Fruit fly (Drosophila melanogaster) whole organism, prepupa: ENCODE results near the gene CG15306.

Source experiments
- Blimp-1 ChIP-seq: fragments of 200-800 bp; sonication (Bioruptor generic); optimal IDR thresholded peaks from 3 replicates; lab custom pipeline; 2017; ENCODE audit warnings: missing biosample characterization, missing genetic modification characterization, mild to moderate bottlenecking, moderate library complexity, missing genetic modification reagents
- CG10669 ChIP-seq: fragments of 200-800 bp; sonication (Bioruptor generic); optimal IDR thresholded peaks from 3 replicates; lab custom pipeline; 2018; ENCODE audit warnings: missing biosample characterization, mild to moderate bottlenecking, missing genetic modification characterization, moderate library complexity
- CG11294 ChIP-seq: fragments of 200-800 bp; sonication (Bioruptor generic); IDR thresholded peaks from 2 replicates; pipeline ENCODE4 v1.3.6; 2022; ENCODE audit warnings: missing biosample characterization, missing genetic modification characterization
- CG11902 ChIP-seq: fragments of 200-800 bp; sonication (Bioruptor generic); optimal IDR thresholded peaks from 3 replicates; lab custom pipeline; 2016; ENCODE audit warnings: missing biosample characterization, missing genetic modification characterization
- CG15336 ChIP-seq: fragments of 200-800 bp; sonication (Bioruptor generic); IDR thresholded peaks from 2 replicates; pipeline ENCODE4 v1.3.6; 2022; ENCODE audit warnings: missing biosample characterization, missing genetic modification characterization
- CG16779 ChIP-seq: fragments of 200-800 bp; sonication (Bioruptor generic); optimal IDR thresholded peaks from 3 replicates; lab custom pipeline; 2017; ENCODE audit warnings: missing biosample characterization, mild to moderate bottlenecking, missing genetic modification characterization
- CG3032 ChIP-seq: fragments of 200-800 bp; optimal IDR thresholded peaks from 2 replicates; lab custom pipeline; 2019; ENCODE audit warnings: missing biosample characterization, mild to moderate bottlenecking, missing genetic modification characterization, moderate library complexity
- CG32006 ChIP-seq: fragments of 200-800 bp; sonication (Bioruptor generic); optimal IDR thresholded peaks from 3 replicates; lab custom pipeline; 2017; ENCODE audit warnings: missing biosample characterization, mild to moderate bottlenecking, missing genetic modification characterization
- CG34406 ChIP-seq: fragments of 200-800 bp; sonication (Bioruptor generic); optimal IDR thresholded peaks from 3 replicates; lab custom pipeline; 2016; ENCODE audit warnings: missing biosample characterization, missing genetic modification characterization
- CG3919 ChIP-seq: fragments of 200-800 bp; sonication (Bioruptor generic); optimal IDR thresholded peaks from 3 replicates; lab custom pipeline; 2016; ENCODE audit warnings: missing biosample characterization, missing genetic modification characterization
- CG4318 ChIP-seq: fragments of 200-800 bp; sonication (Bioruptor generic); optimal IDR thresholded peaks from 3 replicates; lab custom pipeline; 2017; ENCODE audit warnings: missing biosample characterization, mild to moderate bottlenecking, missing genetic modification characterization
- CG6163 ChIP-seq: fragments of 200-800 bp; sonication (Bioruptor generic); IDR thresholded peaks from 3 replicates; pipeline ENCODE4 v1.3.6; 2022; ENCODE audit warnings: missing biosample characterization, missing genetic modification characterization
- CG6276 ChIP-seq: fragments of 200-800 bp; sonication (Bioruptor generic); optimal IDR thresholded peaks from 2 replicates; lab custom pipeline; 2017; ENCODE audit warnings: missing biosample characterization, mild to moderate bottlenecking, missing genetic modification characterization
- CG6792 ChIP-seq: fragments of 200-800 bp; sonication (Bioruptor generic); optimal IDR thresholded peaks from 3 replicates; lab custom pipeline; 2016; ENCODE audit warnings: missing biosample characterization, missing genetic modification characterization
- CG6808 ChIP-seq: fragments of 200-800 bp; sonication (Bioruptor generic); optimal IDR thresholded peaks from 3 replicates; lab custom pipeline; 2017; ENCODE audit warnings: missing biosample characterization, missing genetic modification characterization, mild to moderate bottlenecking, moderate library complexity, missing genetic modification reagents
- CG8319 ChIP-seq: fragments of 200-800 bp; sonication (Bioruptor generic); optimal IDR thresholded peaks from 3 replicates; lab custom pipeline; 2016; ENCODE audit warnings: missing biosample characterization, missing genetic modification characterization
- CG8632 ChIP-seq: fragments of 200-800 bp; sonication (Bioruptor generic); optimal IDR thresholded peaks from 3 replicates; lab custom pipeline; 2016; ENCODE audit warnings: missing biosample characterization, missing genetic modification characterization
- CG9139 ChIP-seq: fragments of 200-800 bp; sonication (Bioruptor generic); optimal IDR thresholded peaks from 3 replicates; lab custom pipeline; 2017; ENCODE audit warnings: missing biosample characterization, mild to moderate bottlenecking, missing genetic modification characterization
- Eip78C ChIP-seq: fragments of 200-800 bp; sonication (Bioruptor generic); peaks from one replicate; lab custom pipeline; 2016; ENCODE audit warnings: missing biosample characterization, missing genetic modification characterization
- Eip93F ChIP-seq: fragments of 200-800 bp; sonication (Bioruptor generic); optimal IDR thresholded peaks from 2 replicates; lab custom pipeline; 2016; ENCODE audit warnings: missing biosample characterization, mild to moderate bottlenecking, missing genetic modification characterization
- Ets21C ChIP-seq: fragments of 200-800 bp; sonication (Bioruptor generic); optimal IDR thresholded peaks from 3 replicates; lab custom pipeline; 2016; ENCODE audit warnings: missing biosample characterization, missing genetic modification characterization
- Ets96B ChIP-seq: fragments of 200-800 bp; optimal IDR thresholded peaks from 2 replicates; lab custom pipeline; 2019; ENCODE audit warnings: missing biosample characterization, mild to moderate bottlenecking, missing genetic modification characterization, moderate library complexity
- Hr39 ChIP-seq: fragments of 200-800 bp; sonication (Bioruptor generic); optimal IDR thresholded peaks from 2 replicates; lab custom pipeline; 2016; ENCODE audit warnings: missing biosample characterization, missing genetic modification characterization
- Met ChIP-seq: fragments of 200-800 bp; sonication (Bioruptor generic); optimal IDR thresholded peaks from 3 replicates; lab custom pipeline; 2016; ENCODE audit warnings: missing biosample characterization, missing genetic modification characterization
- OdsH ChIP-seq: fragments of 200-800 bp; sonication (Bioruptor generic); optimal IDR thresholded peaks from 3 replicates; lab custom pipeline; 2016; ENCODE audit warnings: missing biosample characterization, missing genetic modification characterization
- Smox ChIP-seq: fragments of 200-800 bp; sonication (Bioruptor generic); optimal IDR thresholded peaks from 3 replicates; lab custom pipeline; 2016; ENCODE audit warnings: missing biosample characterization, missing genetic modification characterization
- Sox102F ChIP-seq: fragments of 200-800 bp; sonication (Bioruptor generic); optimal IDR thresholded peaks from 2 replicates; lab custom pipeline; 2016; ENCODE audit warnings: missing biosample characterization, mild to moderate bottlenecking, missing genetic modification characterization
- Sox14 ChIP-seq: fragments of 200-800 bp; sonication (Bioruptor generic); optimal IDR thresholded peaks from 3 replicates; lab custom pipeline; 2016; ENCODE audit warnings: missing biosample characterization, missing genetic modification characterization
- achi ChIP-seq: fragments of 200-800 bp; sonication (Bioruptor generic); optimal IDR thresholded peaks from 3 replicates; lab custom pipeline; 2016; ENCODE audit warnings: missing biosample characterization, missing genetic modification characterization
- acj6 ChIP-seq: fragments of 200-800 bp; sonication (Bioruptor generic); optimal IDR thresholded peaks from 3 replicates; lab custom pipeline; 2016; ENCODE audit warnings: missing biosample characterization, missing genetic modification characterization
- cyc ChIP-seq: fragments of 200-800 bp; sonication (Bioruptor generic); optimal IDR thresholded peaks from 3 replicates; lab custom pipeline; 2016; ENCODE audit warnings: missing biosample characterization, missing genetic modification characterization
- dac ChIP-seq: fragments of 200-800 bp; sonication (Bioruptor generic); optimal IDR thresholded peaks from 2 replicates; lab custom pipeline; 2017; ENCODE audit warnings: missing biosample characterization, mild to moderate bottlenecking, missing genetic modification characterization
- eg ChIP-seq: fragments of 200-800 bp; sonication (Bioruptor generic); IDR thresholded peaks from 3 replicates; pipeline ENCODE4 v1.3.6; 2022; ENCODE audit warnings: missing biosample characterization, missing genetic modification characterization
- esn ChIP-seq: fragments of 200-800 bp; sonication (Bioruptor generic); optimal IDR thresholded peaks from 2 replicates; lab custom pipeline; 2016; ENCODE audit warnings: missing biosample characterization, mild to moderate bottlenecking, missing genetic modification characterization, moderate library complexity
- fd59A ChIP-seq: fragments of 200-800 bp; sonication (Bioruptor generic); optimal IDR thresholded peaks from 2 replicates; lab custom pipeline; 2017; ENCODE audit warnings: missing biosample characterization, mild to moderate bottlenecking, missing genetic modification characterization, missing genetic modification reagents
- fd85E ChIP-seq: fragments of 200-800 bp; sonication (Bioruptor generic); optimal IDR thresholded peaks from 3 replicates; lab custom pipeline; 2016; ENCODE audit warnings: missing biosample characterization, missing genetic modification characterization
- fkh ChIP-seq: fragments of 200-800 bp; sonication (Bioruptor generic); optimal IDR thresholded peaks from 3 replicates; lab custom pipeline; 2017; ENCODE audit warnings: missing biosample characterization, mild to moderate bottlenecking, missing genetic modification characterization, moderate library complexity
- lz ChIP-seq: fragments of 200-800 bp; sonication (Bioruptor generic); optimal IDR thresholded peaks from 3 replicates; lab custom pipeline; 2016; ENCODE audit warnings: missing biosample characterization, missing genetic modification characterization
- net ChIP-seq: fragments of 200-800 bp; sonication (Bioruptor generic); optimal IDR thresholded peaks from 3 replicates; lab custom pipeline; 2016; ENCODE audit warnings: missing biosample characterization, missing genetic modification characterization
- pdm3 ChIP-seq: fragments of 200-800 bp; sonication (Bioruptor generic); optimal IDR thresholded peaks from 3 replicates; lab custom pipeline; 2016; ENCODE audit warnings: missing biosample characterization, missing genetic modification characterization
- svp ChIP-seq: fragments of 200-800 bp; sonication (Bioruptor generic); peaks from one replicate; lab custom pipeline; 2016; ENCODE audit warnings: missing biosample characterization, missing genetic modification characterization
- vri ChIP-seq: fragments of 200-800 bp; sonication (Bioruptor generic); optimal IDR thresholded peaks from 3 replicates; lab custom pipeline; 2016; ENCODE audit warnings: missing biosample characterization, mild to moderate bottlenecking, missing genetic modification characterization

The CG15306 gene

dm6 chrX:10324836-10325566 lies 6.6 kb downstream of the CG15306 start (continued):
- TF ChIP-seq CG9139 (GFP tag; lab: Kevin White, UChicago) = no peak
- TF ChIP-seq Smox = peak; percentile 69
- peak; percentile 89 for TF ChIP-seq Eip78C (GFP tag; lab: Kevin White, UChicago)
- TF ChIP-seq fkh (GFP tag; lab: Kevin White, UChicago) = peak; percentile 16
- peak; percentile 40 for TF ChIP-seq CG34406 (GFP tag; lab: Kevin White, UChicago)
- TF ChIP-seq Blimp-1 = no peak
- peak; percentile 43 for TF ChIP-seq cyc (GFP tag; lab: Kevin White, UChicago)
- TF ChIP-seq CG8632 (GFP tag; lab: Kevin White, UChicago) = peak; percentile 21
- peak; percentile 46 for TF ChIP-seq OdsH
- no peak for TF ChIP-seq Sox14 (GFP tag; lab: Kevin White, UChicago)
- TF ChIP-seq Ets96B (tag; lab: Kevin White, UChicago) = peak; percentile 15
- TF ChIP-seq svp (GFP tag; lab: Kevin White, UChicago) = peak; percentile 83
- TF ChIP-seq Eip93F (GFP tag; lab: Kevin White, UChicago) = no peak
- TF ChIP-seq esn (GFP tag; lab: Kevin White, UChicago) = peak; percentile 76

- TF ChIP-seq CG8632 (GFP tag; lab: Kevin White, UChicago) (no peak), CG6276 (no peak), Eip78C (GFP tag; lab: Kevin White, UChicago) (no peak), CG9139 (GFP tag; lab: Kevin White, UChicago) (no peak)
Observed at dm6 chrX:10322292-10322691, 9.3 kb downstream of the CG15306 start.

dm6 chrX:10320425-10320978 lies 11.1 kb downstream of the CG15306 start:
- TF ChIP-seq fkh (GFP tag; lab: Kevin White, UChicago) = peak; percentile 54
- no peak for TF ChIP-seq dac

- TF ChIP-seq CG9139 (GFP tag; lab: Kevin White, UChicago) = no peak
- no peak for TF ChIP-seq CG11902 (GFP tag; lab: Kevin White, UChicago)
- no peak for TF ChIP-seq fd85E (GFP tag; lab: Kevin White, UChicago)
- peak; percentile 12 for TF ChIP-seq cyc (GFP tag; lab: Kevin White, UChicago)
- TF ChIP-seq CG8319 (GFP tag; lab: Kevin White, UChicago) = no peak
- peak; percentile 45 for TF ChIP-seq CG6792 (GFP tag; lab: Kevin White, UChicago)
- TF ChIP-seq Hr39 = peak; percentile 31
- no peak for TF ChIP-seq CG6276
- peak; percentile 34 for TF ChIP-seq CG32006
- TF ChIP-seq CG3032 (tag; lab: Kevin White, UChicago) = no peak
- no peak for TF ChIP-seq CG34406 (GFP tag; lab: Kevin White, UChicago)
- no peak for TF ChIP-seq net
- TF ChIP-seq vri (GFP tag; lab: Kevin White, UChicago) = peak; percentile 55
- TF ChIP-seq fkh (GFP tag; lab: Kevin White, UChicago) = no peak
- TF ChIP-seq CG16779 (tag; lab: Kevin White, UChicago) = no peak
- no peak for TF ChIP-seq CG6808 (GFP tag; lab: Kevin White, UChicago)
- peak; percentile 85 for TF ChIP-seq Eip78C (GFP tag; lab: Kevin White, UChicago)
- TF ChIP-seq Sox102F (GFP tag; lab: Kevin White, UChicago) = peak; percentile 35
- TF ChIP-seq CG10669 (GFP tag; lab: Kevin White, UChicago) = no peak
- no peak for TF ChIP-seq Ets21C (GFP tag; lab: Kevin White, UChicago)
- TF ChIP-seq eg = peak; percentile 46; the same call in 2 of the 3 replicates
- TF ChIP-seq Met = peak; percentile 48
- no peak for TF ChIP-seq fd59A (GFP tag; lab: Kevin White, UChicago)
- TF ChIP-seq CG6163 (GFP tag; lab: Robert Waterston, UW) = no peak
- TF ChIP-seq Blimp-1 = no peak
- no peak for TF ChIP-seq CG11294
- peak; percentile 39 for TF ChIP-seq pdm3 (GFP tag; lab: Kevin White, UChicago)
- TF ChIP-seq OdsH = peak; percentile 28
- peak; percentile 51; the same call in 1 of the 2 replicates for TF ChIP-seq CG15336 (GFP tag; lab: Robert Waterston, UW)
- no peak for TF ChIP-seq achi
- TF ChIP-seq CG3919 (GFP tag; lab: Kevin White, UChicago) = peak; percentile 26
- peak; percentile 69 for TF ChIP-seq svp (GFP tag; lab: Kevin White, UChicago)
- peak; percentile 45 for TF ChIP-seq lz (GFP tag; lab: Kevin White, UChicago)
- TF ChIP-seq acj6 (GFP tag; lab: Kevin White, UChicago) = peak; percentile 45
- TF ChIP-seq Ets96B (tag; lab: Kevin White, UChicago) = no peak
- TF ChIP-seq CG4318 = no peak
Observed at dm6 chrX:10318962-10319571, 12.6 kb downstream of the CG15306 start.
